Worm (Caenorhabditis elegans): ENCODE measurements around the gene chil-13.

ce11 chrII:9438227-9438626 lies at the start of gene chil-13:
- TF ChIP-seq ces-1 (GFP tag; optimal IDR thresholded peaks at IDR 0.05) = no peak
- TF ChIP-seq ztf-11 (tag; optimal IDR thresholded peaks at IDR 0.05) = no peak
- TF ChIP-seq elt-3 (tag; optimal IDR thresholded peaks at IDR 0.05) = no peak
- TF ChIP-seq nhr-237 (tag; optimal IDR thresholded peaks at IDR 0.05) = no peak

All from whole organism, mixed stage, embryonic.